Worm (Caenorhabditis elegans) whole organism, late embryonic: ENCODE results near the gene nas-18.

Experiments used
- Y22D7AL.16 ChIP-seq: sonication (generic microtip); optimal IDR thresholded peaks from 2 replicates; lab custom pipeline; 2016; ENCODE audit warnings: missing genetic modification characterization, missing compliant biosample characterization
- ceh-2 ChIP-seq: sonication (generic microtip); optimal IDR thresholded peaks from 2 replicates; lab custom pipeline; 2016; ENCODE audit warnings: missing genotype, missing genetic modification characterization, missing compliant biosample characterization
- dve-1 ChIP-seq: sonication (generic microtip); optimal IDR thresholded peaks from 2 replicates; lab custom pipeline; 2017; ENCODE audit warnings: antibody characterized with exemption, mild to moderate bottlenecking, missing genetic modification characterization, missing compliant biosample characterization
- elt-2 ChIP-seq: sonication (generic microtip); optimal IDR thresholded peaks from 2 replicates; lab custom pipeline; 2016; ENCODE audit warnings: missing genetic modification reagents, missing genetic modification characterization, missing compliant biosample characterization
- hlh-15 ChIP-seq: sonication (generic microtip); optimal IDR thresholded peaks from 2 replicates; lab custom pipeline; 2016; ENCODE audit warnings: missing genetic modification characterization, missing compliant biosample characterization
- nfya-1 ChIP-seq: sonication (generic microtip); optimal IDR thresholded peaks from 2 replicates; lab custom pipeline; 2017; ENCODE audit warnings: missing genetic modification characterization, mild to moderate bottlenecking, missing compliant biosample characterization, antibody characterized with exemption, moderate library complexity
- nhr-11 ChIP-seq: fragments of 150-350 bp; optimal IDR thresholded peaks from 2 replicates; lab custom pipeline; 2014; ENCODE audit warnings: missing biosample characterization, missing genetic modification characterization
- npax-4 ChIP-seq: sonication (generic microtip); optimal IDR thresholded peaks from 2 replicates; lab custom pipeline; 2016; ENCODE audit warnings: missing genetic modification characterization, missing compliant biosample characterization
- pag-3 ChIP-seq: sonication (generic microtip); optimal IDR thresholded peaks from 2 replicates; lab custom pipeline; 2016; ENCODE audit warnings: missing compliant biosample characterization, missing genetic modification characterization, borderline replicate concordance
- pha-2 ChIP-seq: sonication (generic microtip); optimal IDR thresholded peaks from 2 replicates; lab custom pipeline; 2017; ENCODE audit warnings: mild to moderate bottlenecking, missing genetic modification characterization, missing compliant biosample characterization
- pha-4 ChIP-seq: fragments of 150-350 bp; optimal IDR thresholded peaks from 2 replicates; lab custom pipeline; 2018; ENCODE audit warnings: missing biosample characterization, missing genetic modification reagents, missing genetic modification characterization
- pqm-1 ChIP-seq: sonication (generic microtip); optimal IDR thresholded peaks from 2 replicates; lab custom pipeline; 2016; ENCODE audit warnings: missing genetic modification characterization, missing compliant biosample characterization

DNA sequence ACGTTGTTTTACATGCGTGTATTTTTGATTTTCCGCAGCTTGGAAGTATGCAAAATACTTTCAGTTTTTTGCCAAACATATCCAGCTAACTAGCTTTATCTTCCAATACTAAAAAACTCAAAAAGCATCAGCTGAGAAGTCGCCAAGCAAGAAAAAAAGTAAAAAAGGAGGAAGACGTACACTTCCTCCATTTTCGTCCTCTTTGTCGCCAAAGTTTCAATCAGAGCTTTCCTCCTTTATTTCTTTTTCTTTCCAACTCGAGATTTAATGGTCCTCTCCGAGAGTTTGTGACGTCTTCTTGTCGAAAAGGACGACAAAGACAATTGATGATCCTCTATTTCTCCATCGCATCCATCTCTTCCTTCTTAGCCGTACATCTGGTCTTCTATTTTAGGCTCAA is 15.7 kb upstream of the nas-18 start:
- TF ChIP-seq dve-1 (tag; lab: Kevin White, UChicago): no peak
- no peak for TF ChIP-seq nhr-11 (tag; lab: Kevin White, UChicago)
- TF ChIP-seq pqm-1 (tag; lab: Kevin White, UChicago): no peak
- TF ChIP-seq elt-2 (tag; lab: Kevin White, UChicago): no peak
- TF ChIP-seq pag-3 (tag; lab: Kevin White, UChicago): no peak
- TF ChIP-seq hlh-15 (tag; lab: Kevin White, UChicago): no peak
- no peak for TF ChIP-seq pha-2 (tag; lab: Kevin White, UChicago)
- TF ChIP-seq ceh-2 (tag; lab: Kevin White, UChicago): no peak
- no peak for TF ChIP-seq Y22D7AL.16 (tag; lab: Kevin White, UChicago)
- no peak for TF ChIP-seq nfya-1 (tag; lab: Kevin White, UChicago)
- no peak for TF ChIP-seq pha-4 (tag; lab: Kevin White, UChicago)
- no peak for TF ChIP-seq npax-4 (tag; lab: Kevin White, UChicago)
